Worm (Caenorhabditis elegans): ENCODE measurements around the gene him-3.

Gene him-3

DNA sequence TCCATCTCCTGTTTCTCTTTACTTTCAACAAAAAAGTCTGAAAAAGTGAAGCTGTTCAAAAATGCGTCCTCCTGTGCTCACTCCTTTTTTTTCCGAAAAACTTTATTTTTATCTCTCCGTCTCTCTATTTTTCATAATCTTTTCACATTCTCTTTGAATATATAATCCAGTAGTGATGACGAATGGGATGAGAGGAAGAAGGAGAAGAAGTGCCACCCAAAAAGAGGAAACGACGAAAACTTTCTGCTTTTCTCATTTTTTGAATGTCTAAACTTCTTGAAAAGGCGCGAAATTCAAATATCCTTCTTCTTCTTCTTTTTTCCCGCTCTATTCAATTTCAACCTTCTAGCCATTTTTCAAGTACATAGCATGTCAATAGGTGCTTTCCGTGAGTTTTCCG is 22.6 kb upstream of the him-3 start:
- TF ChIP-seq unc-42 (tag; optimal IDR thresholded peaks at IDR 0.05) = peak; percentile 25
- no peak for TF ChIP-seq ahr-1 (tag; optimal IDR thresholded peaks at IDR 0.05)

DNA sequence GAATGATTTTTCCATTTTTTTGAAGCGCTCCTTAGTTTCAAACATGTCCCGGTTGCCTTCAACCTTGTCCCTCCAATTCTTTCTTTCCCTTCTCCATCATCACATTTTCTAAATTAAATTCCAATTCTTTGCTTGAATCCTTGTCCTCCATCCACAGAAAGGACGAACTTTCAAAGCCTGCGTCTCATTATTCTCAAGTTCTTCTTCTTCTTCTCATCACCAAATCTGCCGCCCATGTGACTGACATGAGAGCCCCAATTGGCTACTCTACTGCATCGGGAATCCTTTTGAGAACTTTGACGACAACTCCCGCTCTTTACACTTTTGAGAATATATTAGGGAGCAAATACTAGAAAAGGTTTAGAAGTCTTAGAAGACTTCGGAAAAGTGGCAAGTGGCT is 20.6 kb upstream of the him-3 start:
- peak; percentile 52 for TF ChIP-seq nfya-1 (tag; optimal IDR thresholded peaks at IDR 0.05)
- no peak for TF ChIP-seq K02D7.2 (tag; optimal IDR thresholded peaks at IDR 0.05)
- no peak for TF ChIP-seq F13H6.1 (tag; optimal IDR thresholded peaks at IDR 0.05)
- TF ChIP-seq ceh-31 (tag; optimal IDR thresholded peaks at IDR 0.05) = peak; percentile 25
- TF ChIP-seq ceh-30 (tag; optimal IDR thresholded peaks at IDR 0.05) = no peak
- TF ChIP-seq unc-42 (tag; optimal IDR thresholded peaks at IDR 0.05) = peak; percentile 96
- TF ChIP-seq T23F11.4 (GFP tag; optimal IDR thresholded peaks at IDR 0.05) = no peak
- TF ChIP-seq hlh-6 (tag; optimal IDR thresholded peaks at IDR 0.05) = no peak
- TF ChIP-seq syd-9 (tag; optimal IDR thresholded peaks at IDR 0.05) = no peak
- no peak for TF ChIP-seq K09A11.1 (tag; optimal IDR thresholded peaks at IDR 0.05; ENCODE audit: insufficient read depth)
- no peak for TF ChIP-seq ceh-14 (tag; optimal IDR thresholded peaks at IDR 0.05)
- TF ChIP-seq unc-55 (GFP tag; optimal IDR thresholded peaks at IDR 0.05) = peak; percentile 32
- TF ChIP-seq unc-3 (GFP tag; conservative IDR thresholded peaks at IDR 0.05) = no peak
- no peak for TF ChIP-seq unc-3 (tag; optimal IDR thresholded peaks at IDR 0.05)
- TF ChIP-seq ceh-2 (tag; optimal IDR thresholded peaks at IDR 0.05) = no peak
- no peak for TF ChIP-seq pha-2 (tag; optimal IDR thresholded peaks at IDR 0.05)

DNA sequence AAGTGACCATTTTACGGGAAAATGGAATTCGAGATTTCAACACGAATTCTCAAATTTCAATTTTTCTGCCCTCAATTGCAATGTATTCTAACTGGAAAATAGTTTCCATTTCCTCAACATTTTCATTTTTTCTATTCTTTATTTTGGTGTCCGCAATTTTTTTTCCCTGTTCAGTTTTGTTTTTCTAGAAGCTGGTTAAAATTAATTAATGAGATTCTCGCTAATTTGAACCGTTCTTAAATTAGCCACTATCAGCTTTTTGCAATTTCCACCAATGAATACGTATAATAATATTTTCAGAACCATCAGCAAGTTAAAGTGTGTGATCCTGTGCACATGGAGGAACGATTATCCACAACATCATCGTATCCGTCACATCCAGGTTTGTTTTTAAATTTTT is 20.0 kb upstream of the him-3 start, which contains the start of gene jnk-1:
jnk-1 (plus strand) TSS at position 301 of the 400 bp plus-strand sequence.
- TF ChIP-seq unc-86 (tag; optimal IDR thresholded peaks at IDR 0.05) (no peak), nhr-232 (tag; optimal IDR thresholded peaks at IDR 0.05) (no peak), ttx-3 (tag; optimal IDR thresholded peaks at IDR 0.05) (no peak), sdc-2 (tag; optimal IDR thresholded peaks at IDR 0.05) (no peak), fkh-10 (GFP tag; optimal IDR thresholded peaks at IDR 0.05) (no peak), pag-3 (tag; optimal IDR thresholded peaks at IDR 0.05; ENCODE audit: borderline replicate concordance) (no peak), mec-3 (tag; optimal IDR thresholded peaks at IDR 0.05; ENCODE audit: borderline replicate concordance) (no peak)

ce11 chrIV:6958696-6959095 is 18.6 kb upstream of the him-3 start:
- TF ChIP-seq ceh-14 (tag; optimal IDR thresholded peaks at IDR 0.05) (no peak), ttx-3 (tag; optimal IDR thresholded peaks at IDR 0.05) (no peak), madf-2 (tag; optimal IDR thresholded peaks at IDR 0.05) (no peak), elt-2 (tag; optimal IDR thresholded peaks at IDR 0.05) (no peak), fkh-10 (GFP tag; optimal IDR thresholded peaks at IDR 0.05) (no peak), che-1 (tag; optimal IDR thresholded peaks at IDR 0.05) (no peak), mec-3 (tag; optimal IDR thresholded peaks at IDR 0.05; ENCODE audit: borderline replicate concordance) (no peak), T23F11.4 (GFP tag; optimal IDR thresholded peaks at IDR 0.05) (no peak), ceh-19 (GFP tag; optimal IDR thresholded peaks at IDR 0.05) (no peak), pha-4 (tag; optimal IDR thresholded peaks at IDR 0.05) (no peak), ceh-18 (tag; optimal IDR thresholded peaks at IDR 0.05) (no peak), K09A11.1 (tag; optimal IDR thresholded peaks at IDR 0.05; ENCODE audit: insufficient read depth) (no peak), ceh-31 (tag; optimal IDR thresholded peaks at IDR 0.05) (peak; percentile 45), nhr-232 (tag; optimal IDR thresholded peaks at IDR 0.05) (no peak), hlh-13 (GFP tag; optimal IDR thresholded peaks at IDR 0.05) (no peak), C38D4.7 (GFP tag; optimal IDR thresholded peaks at IDR 0.05) (no peak), nfya-1 (tag; optimal IDR thresholded peaks at IDR 0.05) (peak; percentile 50), lim-6 (tag; optimal IDR thresholded peaks at IDR 0.05) (no peak), unc-3 (GFP tag; conservative IDR thresholded peaks at IDR 0.05) (no peak), unc-3 (tag; optimal IDR thresholded peaks at IDR 0.05) (peak; percentile 52), unc-55 (GFP tag; optimal IDR thresholded peaks at IDR 0.05) (peak; percentile 23), ceh-30 (tag; optimal IDR thresholded peaks at IDR 0.05) (no peak), Y22D7AL.16 (tag; optimal IDR thresholded peaks at IDR 0.05) (no peak), ceh-45 (GFP tag; IDR thresholded peaks at IDR 0.05) (no peak), gmeb-2 (tag; optimal IDR thresholded peaks at IDR 0.05) (no peak), ceh-22 (tag; optimal IDR thresholded peaks at IDR 0.05) (no peak), ceh-48 (tag; optimal IDR thresholded peaks at IDR 0.05) (peak; percentile 95), ztf-16 (tag; optimal IDR thresholded peaks at IDR 0.05) (no peak), dve-1 (tag; optimal IDR thresholded peaks at IDR 0.05) (no peak), npax-4 (tag; optimal IDR thresholded peaks at IDR 0.05) (no peak), pax-1 (tag; optimal IDR thresholded peaks at IDR 0.05) (no peak), pag-3 (tag; optimal IDR thresholded peaks at IDR 0.05; ENCODE audit: borderline replicate concordance) (no peak), ceh-2 (tag; optimal IDR thresholded peaks at IDR 0.05) (no peak), pros-1 (tag; optimal IDR thresholded peaks at IDR 0.05) (no peak), hlh-8 (tag; optimal IDR thresholded peaks at IDR 0.05) (no peak), F13H6.1 (tag; optimal IDR thresholded peaks at IDR 0.05) (no peak), K02D7.2 (tag; optimal IDR thresholded peaks at IDR 0.05) (no peak)

All from whole organism, late embryonic.